Worm (Caenorhabditis elegans) whole organism, dauer: ENCODE measurements around the gene C08E8.11.

Experiments used
- unc-62 ChIP-seq: sonication (generic microtip); optimal IDR thresholded peaks from 2 replicates; lab custom pipeline; 2017; ENCODE audit warnings: missing biosample characterization, missing genetic modification reagents, missing genetic modification characterization

Gene C08E8.11

ce11 chrV:18374194-18374593 is 23.4 kb downstream of the C08E8.11 start, which contains the start of gene Y51A2B.2:
TSS of gene Y51A2B.2 (plus strand) at chrV:18374494.
- no peak for TF ChIP-seq unc-62

DNA sequence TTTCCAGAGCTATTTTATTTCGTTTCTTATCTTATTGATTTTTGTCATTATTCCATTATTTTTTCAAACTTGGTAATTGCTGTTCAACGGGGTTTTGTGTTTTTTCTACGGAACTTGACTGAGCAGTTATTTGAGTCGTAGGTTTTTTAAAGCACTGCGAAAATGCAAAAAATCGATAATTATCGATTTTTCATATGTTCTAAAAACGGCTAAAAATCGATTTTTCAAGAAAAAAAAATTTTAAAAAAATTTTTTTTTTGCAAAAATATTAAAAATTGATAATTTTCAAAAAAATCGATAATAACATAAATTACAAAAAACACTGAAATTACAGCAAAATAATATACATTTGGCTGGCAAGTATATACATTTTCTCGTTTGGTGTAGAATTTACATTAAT is 24.7 kb downstream of the C08E8.11 start:
- no peak for TF ChIP-seq unc-62

DNA sequence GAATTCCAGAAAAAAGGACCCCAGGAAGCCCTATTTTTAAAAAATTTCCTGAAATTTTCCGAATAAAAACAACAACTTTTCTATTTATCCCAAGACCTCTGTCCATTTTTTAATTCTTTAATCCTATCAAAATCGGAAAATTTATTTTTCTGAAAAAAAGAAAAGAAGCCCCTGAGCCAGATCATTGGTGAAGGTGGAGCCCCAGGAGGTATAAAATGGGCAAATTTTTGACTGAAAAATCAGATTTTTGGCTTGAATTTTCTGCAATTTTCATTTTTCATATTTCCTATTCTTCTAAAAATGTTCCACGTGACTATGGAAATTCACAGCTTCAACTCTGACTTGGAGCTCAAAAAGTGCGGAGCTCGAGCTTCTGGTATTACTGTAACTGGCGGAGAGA is 28.0 kb downstream of the C08E8.11 start, which contains the start of gene Y51A2B.8:
Y51A2B.8 (plus strand) TSS at position 301 of the 400 bp plus-strand sequence.
- no peak for TF ChIP-seq unc-62

DNA sequence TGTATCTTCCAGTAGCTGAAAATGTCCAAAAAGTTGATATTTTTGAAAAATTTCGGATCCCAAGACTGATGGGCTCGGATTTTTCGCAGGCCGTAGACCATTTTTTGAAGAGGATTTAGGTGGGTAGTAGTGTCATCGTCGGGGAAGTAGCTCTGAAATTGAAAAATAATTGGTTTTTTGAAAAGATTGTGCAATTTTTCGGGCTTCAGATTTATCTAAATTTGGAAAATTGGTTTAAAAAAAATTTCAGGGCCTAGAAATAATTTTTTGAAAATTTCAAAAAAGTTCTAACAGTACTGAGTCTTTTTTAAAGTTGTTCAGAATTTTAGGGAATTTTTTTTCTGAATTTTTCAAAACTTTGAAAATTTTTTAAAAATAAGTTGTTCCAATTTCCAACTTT is 31.8 kb downstream of the C08E8.11 start, which contains the start of gene nhr-288:
nhr-288 (minus strand) TSS at position 101 of the 400 bp plus-strand sequence.
- TF ChIP-seq unc-62: no peak

ce11 chrV:18389046-18389445 is 38.2 kb downstream of the C08E8.11 start, which contains the start of the genes Y51A2B.4 and Y51A2B.5:
TSS of gene Y51A2B.4 (minus strand) at chrV:18389146.
TSS of gene Y51A2B.5 (plus strand) at chrV:18389277.
- no peak for TF ChIP-seq unc-62

- TF ChIP-seq unc-62: no peak
Measured at ce11 chrV:18394203-18394602, 43.4 kb downstream of the C08E8.11 start, which contains the start of gene Y51A2B.6. TSS of gene Y51A2B.6 (minus strand) at chrV:18394303.

DNA sequence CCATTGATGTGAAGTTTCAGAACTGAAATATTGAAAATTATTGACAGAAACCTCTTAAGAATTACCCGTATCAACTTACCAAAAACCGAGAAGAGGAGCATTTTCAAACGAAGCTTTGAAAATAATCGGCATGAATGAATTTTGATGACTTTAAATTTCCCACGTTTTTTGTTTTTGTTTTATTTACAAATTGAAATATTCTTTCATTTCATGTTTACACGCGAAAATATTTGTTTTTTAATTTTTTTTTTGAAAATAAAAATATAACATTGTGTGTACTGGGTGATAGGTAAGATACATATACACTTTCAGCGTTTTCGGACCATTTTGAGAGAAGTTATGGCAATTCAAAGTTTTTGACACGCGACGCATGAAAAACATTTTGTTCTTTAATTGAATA is 44.8 kb downstream of the C08E8.11 start, which contains the start of gene Y51A2B.9:
Y51A2B.9 (minus strand) TSS at position 101 of the 400 bp plus-strand sequence.
- TF ChIP-seq unc-62: no peak

DNA sequence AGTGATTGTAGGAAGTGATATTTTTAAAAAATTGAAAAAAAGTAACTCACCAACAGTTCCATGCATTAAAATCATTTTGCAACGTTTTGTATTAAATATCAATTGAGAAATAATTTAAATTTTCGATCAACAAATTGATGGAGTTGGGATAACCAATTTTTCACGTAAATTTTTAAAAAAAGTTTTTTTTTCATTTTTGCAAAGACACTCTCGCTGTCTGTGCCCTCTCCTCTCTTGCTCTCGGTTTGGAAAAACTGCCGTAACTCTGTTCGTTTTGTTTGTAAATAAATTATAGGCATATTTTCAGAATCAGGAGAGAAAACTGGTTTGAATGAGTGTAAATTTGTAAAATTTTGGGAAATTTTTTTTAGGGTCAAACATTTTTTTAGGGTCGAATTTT is 47.0 kb downstream of the C08E8.11 start, which contains the start of gene Y51A2B.16:
Y51A2B.16 (minus strand) TSS at position 101 of the 400 bp plus-strand sequence.
- no peak for TF ChIP-seq unc-62
